Worm (Caenorhabditis elegans) whole organism, L3 larva: ENCODE results near the gene ugt-56.

Source experiments
- R02D3.7 ChIP-seq: fragments of 150-350 bp; optimal IDR thresholded peaks from 2 replicates; lab custom pipeline; 2014; ENCODE audit warnings: missing biosample characterization, missing genetic modification characterization
- ceh-9 ChIP-seq: sonication (generic microtip); optimal IDR thresholded peaks from 2 replicates; lab custom pipeline; 2018; ENCODE audit warnings: missing biosample characterization, missing genetic modification characterization
- egl-27 ChIP-seq: sonication (generic microtip); optimal IDR thresholded peaks from 4 replicates; lab custom pipeline; 2017; ENCODE audit warnings: missing biosample characterization, missing genetic modification reagents, missing genetic modification characterization
- elt-1 ChIP-seq: fragments of 150-350 bp; optimal IDR thresholded peaks from 2 replicates; lab custom pipeline; 2014; ENCODE audit warnings: missing biosample characterization, missing genetic modification characterization
- fkh-10 ChIP-seq: sonication (generic microtip); optimal IDR thresholded peaks from 2 replicates; lab custom pipeline; 2017; ENCODE audit warnings: missing biosample characterization, missing genetic modification reagents, missing genetic modification characterization
- lin-39 ChIP-seq: fragments of 150-350 bp; optimal IDR thresholded peaks from 2 replicates; lab custom pipeline; 2018; ENCODE audit warnings: missing biosample characterization, missing genetic modification reagents, missing genetic modification characterization
- mdl-1 ChIP-seq: fragments of 150-350 bp; optimal IDR thresholded peaks from 2 replicates; lab custom pipeline; 2014; ENCODE audit warnings: missing biosample characterization, missing genetic modification characterization
- nhr-11 ChIP-seq: fragments of 150-350 bp; optimal IDR thresholded peaks from 2 replicates; lab custom pipeline; 2014; ENCODE audit warnings: missing biosample characterization, missing genetic modification characterization
- nhr-76 ChIP-seq: fragments of 150-350 bp; sonication (generic microtip); optimal IDR thresholded peaks from 5 replicates; lab custom pipeline; 2014; ENCODE audit warnings: missing biosample characterization, missing genetic modification characterization
- nhr-77 ChIP-seq: fragments of 150-350 bp; optimal IDR thresholded peaks from 2 replicates; lab custom pipeline; 2014; ENCODE audit warnings: missing biosample characterization, missing genetic modification characterization
- sea-2 ChIP-seq: fragments of 150-350 bp; sonication (generic microtip); optimal IDR thresholded peaks from 4 replicates; lab custom pipeline; 2014; ENCODE audit warnings: missing biosample characterization, missing genetic modification reagents, missing genetic modification characterization
- skn-1 ChIP-seq: fragments of 150-350 bp; optimal IDR thresholded peaks from 2 replicates; lab custom pipeline; 2014; ENCODE audit warnings: missing biosample characterization, missing genetic modification characterization
- unc-39 ChIP-seq: sonication (generic microtip); optimal IDR thresholded peaks from 4 replicates; lab custom pipeline; 2017; ENCODE audit warnings: missing biosample characterization, missing genetic modification characterization
- zag-1 ChIP-seq: fragments of 150-350 bp; optimal IDR thresholded peaks from 2 replicates; lab custom pipeline; 2014; ENCODE audit warnings: missing biosample characterization, missing genetic modification characterization

- TF ChIP-seq nhr-76 (tag; lab: Kevin White, UChicago) (no peak), zag-1 (tag; lab: Kevin White, UChicago) (no peak), unc-39 (no peak), R02D3.7 (tag; lab: Kevin White, UChicago) (no peak), ceh-9 (tag; lab: Kevin White, UChicago) (no peak), mdl-1 (no peak), nhr-77 (no peak), fkh-10 (GFP tag; lab: Kevin White, UChicago) (no peak), skn-1 (tag; lab: Kevin White, UChicago) (no peak), egl-27 (tag; lab: Kevin White, UChicago) (no peak), nhr-11 (no peak), elt-1 (tag; lab: Kevin White, UChicago) (no peak), lin-39 (no peak), sea-2 (no peak)
These were observed 2.6 kb downstream of the ugt-56 start, which contains the start of gene tbb-6 for ce11 chrV:12261377-12261776.
